Worm (Caenorhabditis elegans) whole organism, mixed stage, embryonic: Measurements from ENCODE around the gene R11E3.19.
"Not testable (repeated sequence)": the region's sequence is repeated elsewhere in the genome, so short reads cannot be mapped to it uniquely, and the experiment has no call there.

ENCODE experiments used
- ces-1 ChIP-seq: fragments of 150-350 bp; optimal IDR thresholded peaks from 2 replicates; lab custom pipeline; 2014; ENCODE audit warnings: missing biosample characterization, missing genetic modification reagents, missing genetic modification characterization
- elt-1 ChIP-seq: sonication (generic microtip); optimal IDR thresholded peaks from 2 replicates; lab custom pipeline; 2017; ENCODE audit warnings: missing genetic modification characterization, mild to moderate bottlenecking, missing compliant biosample characterization, antibody characterized with exemption, moderate library complexity, borderline replicate concordance; ENCODE audit not compliant: insufficient read depth
- lsy-2 ChIP-seq: fragments of 150-350 bp; optimal IDR thresholded peaks from 2 replicates; lab custom pipeline; 2014; ENCODE audit warnings: missing biosample characterization, missing genetic modification characterization
- pha-4 ChIP-seq: fragments of 150-350 bp; optimal IDR thresholded peaks from 2 replicates; lab custom pipeline; 2018; ENCODE audit warnings: missing biosample characterization, missing genetic modification reagents, missing genetic modification characterization
- snpc-4 ChIP-seq: fragments of 150-350 bp; optimal IDR thresholded peaks from 2 replicates; lab custom pipeline; 2014; ENCODE audit warnings: missing biosample characterization, missing genetic modification characterization
- ztf-11 ChIP-seq: fragments of 150-350 bp; optimal IDR thresholded peaks from 2 replicates; lab custom pipeline; 2014; ENCODE audit warnings: missing biosample characterization, missing genetic modification characterization

DNA sequence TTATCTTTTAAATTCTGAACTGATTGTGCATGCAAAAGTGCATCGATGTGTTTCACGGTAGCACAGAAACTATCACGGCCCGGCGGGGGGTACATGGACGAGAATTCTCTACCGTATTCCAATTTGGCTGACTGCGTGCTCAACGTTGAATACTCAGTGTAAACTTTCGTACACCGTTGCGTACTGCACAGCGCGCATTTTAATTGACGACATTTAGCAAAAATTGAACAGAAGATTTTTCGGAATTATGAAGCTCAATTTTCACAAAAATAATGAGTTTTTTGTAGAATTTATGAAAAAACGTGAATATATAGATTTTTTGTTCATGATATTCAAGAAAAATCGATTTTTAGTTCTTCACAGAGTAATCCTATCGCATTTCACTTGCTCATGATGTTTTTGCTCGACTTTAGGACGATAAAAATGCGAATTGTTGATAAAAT is 50.4 kb downstream of the R11E3.19 start:
- not testable (repeated sequence) for TF ChIP-seq pha-4 (tag; lab: Kevin White, UChicago); snpc-4; elt-1 (tag; lab: Kevin White, UChicago); ztf-11 (tag; lab: Kevin White, UChicago)
- TF ChIP-seq lsy-2 (tag; lab: Kevin White, UChicago) (peak; percentile 94), ces-1 (peak; percentile 48)
